Fruit fly (Drosophila melanogaster) Kc167 (cell line): ENCODE data around the gene CG4631.

Source experiments
- Myc ChIP-seq: fragments of >200 bp; optimal IDR thresholded peaks from 2 replicates; lab custom pipeline; 2017; ENCODE audit warnings: missing external identifiers
- Sin3A ChIP-seq: fragments of >200 bp; optimal IDR thresholded peaks from 2 replicates; lab custom pipeline; 2018; ENCODE audit warnings: missing external identifiers
- h ChIP-seq: fragments of >200 bp; optimal IDR thresholded peaks from 3 replicates; lab custom pipeline; 2018; ENCODE audit warnings: missing external identifiers
- insv ChIP-seq: fragments of >200 bp; optimal IDR thresholded peaks from 3 replicates; lab custom pipeline; 2018; ENCODE audit warnings: missing external identifiers
- psq ChIP-seq: fragments of >200 bp; optimal IDR thresholded peaks from 2 replicates; lab custom pipeline; 2017; ENCODE audit warnings: missing external identifiers
- ttk ChIP-seq: sonication (Bioruptor generic); optimal IDR thresholded peaks from 2 replicates; lab custom pipeline; 2017; ENCODE audit warnings: missing external identifiers

CG4631 gene

dm6 chr2L:16597798-16598737 lies 9.1 kb upstream of the CG4631 start:
- TF ChIP-seq insv (lab: Kevin White, UChicago) (no peak), psq (no peak), ttk (lab: Kevin White, UChicago) (no peak), h (lab: Kevin White, UChicago) (no peak), Sin3A (lab: Kevin White, UChicago) (no peak), Myc (lab: Kevin White, UChicago) (no peak)

- no peak for TF ChIP-seq psq
- no peak for TF ChIP-seq ttk (lab: Kevin White, UChicago)
- no peak for TF ChIP-seq insv (lab: Kevin White, UChicago)
- TF ChIP-seq Sin3A (lab: Kevin White, UChicago) = no peak
- no peak for TF ChIP-seq Myc (lab: Kevin White, UChicago)
- no peak for TF ChIP-seq h (lab: Kevin White, UChicago)
These were observed 8.4 kb upstream of the CG4631 start for dm6 chr2L:16598738-16599124.

- TF ChIP-seq Myc (lab: Kevin White, UChicago) (no peak), psq (no peak), ttk (lab: Kevin White, UChicago) (no peak), Sin3A (lab: Kevin White, UChicago) (no peak), h (lab: Kevin White, UChicago) (no peak), insv (lab: Kevin White, UChicago) (no peak)
These were observed 5.6 kb upstream of the CG4631 start for dm6 chr2L:16601515-16602026.

- TF ChIP-seq h (lab: Kevin White, UChicago) = no peak
- no peak for TF ChIP-seq psq
- TF ChIP-seq ttk (lab: Kevin White, UChicago) = no peak
- no peak for TF ChIP-seq Myc (lab: Kevin White, UChicago)
- TF ChIP-seq insv (lab: Kevin White, UChicago) = no peak
- TF ChIP-seq Sin3A (lab: Kevin White, UChicago) = no peak
These were observed 4.9 kb upstream of the CG4631 start for dm6 chr2L:16602305-16602704.

- no peak for TF ChIP-seq ttk (lab: Kevin White, UChicago)
- no peak for TF ChIP-seq h (lab: Kevin White, UChicago)
- no peak for TF ChIP-seq Myc (lab: Kevin White, UChicago)
- TF ChIP-seq Sin3A (lab: Kevin White, UChicago) = no peak
- TF ChIP-seq psq = no peak
- TF ChIP-seq insv (lab: Kevin White, UChicago) = no peak
These were observed 1.9 kb upstream of the CG4631 start, which contains the start of gene CG31815 for dm6 chr2L:16605032-16605872. CG31815 (plus strand) TSS chr2L:16605822.

- TF ChIP-seq h (lab: Kevin White, UChicago) = no peak
- no peak for TF ChIP-seq Myc (lab: Kevin White, UChicago)
- TF ChIP-seq ttk (lab: Kevin White, UChicago) = no peak
- TF ChIP-seq insv (lab: Kevin White, UChicago) = no peak
- TF ChIP-seq psq = no peak
- no peak for TF ChIP-seq Sin3A (lab: Kevin White, UChicago)
These were observed 9.1 kb downstream of the CG4631 start for dm6 chr2L:16616282-16616681.

dm6 chr2L:16618929-16619328 lies 11.8 kb downstream of the CG4631 start:
- TF ChIP-seq Sin3A (lab: Kevin White, UChicago) = no peak
- TF ChIP-seq h (lab: Kevin White, UChicago) = no peak
- no peak for TF ChIP-seq insv (lab: Kevin White, UChicago)
- no peak for TF ChIP-seq Myc (lab: Kevin White, UChicago)
- TF ChIP-seq psq = no peak
- TF ChIP-seq ttk (lab: Kevin White, UChicago) = no peak

- no peak for TF ChIP-seq ttk (lab: Kevin White, UChicago)
- no peak for TF ChIP-seq Sin3A (lab: Kevin White, UChicago)
- TF ChIP-seq psq = no peak
- TF ChIP-seq Myc (lab: Kevin White, UChicago) = no peak
- TF ChIP-seq h (lab: Kevin White, UChicago) = no peak
- no peak for TF ChIP-seq insv (lab: Kevin White, UChicago)
These were observed 13.3 kb downstream of the CG4631 start for dm6 chr2L:16620384-16620908.

dm6 chr2L:16621460-16621859 lies 14.3 kb downstream of the CG4631 start:
- no peak for TF ChIP-seq ttk (lab: Kevin White, UChicago)
- TF ChIP-seq Myc (lab: Kevin White, UChicago) = no peak
- TF ChIP-seq Sin3A (lab: Kevin White, UChicago) = no peak
- no peak for TF ChIP-seq psq
- no peak for TF ChIP-seq insv (lab: Kevin White, UChicago)
- TF ChIP-seq h (lab: Kevin White, UChicago) = no peak

dm6 chr2L:16622162-16622561 lies 15.0 kb downstream of the CG4631 start:
- TF ChIP-seq Myc (lab: Kevin White, UChicago) (no peak), h (lab: Kevin White, UChicago) (no peak), Sin3A (lab: Kevin White, UChicago) (no peak), psq (no peak), ttk (lab: Kevin White, UChicago) (no peak), insv (lab: Kevin White, UChicago) (no peak)

dm6 chr2L:16627948-16628347 lies 20.8 kb downstream of the CG4631 start:
- TF ChIP-seq insv (lab: Kevin White, UChicago) (no peak), h (lab: Kevin White, UChicago) (no peak), psq (no peak), ttk (lab: Kevin White, UChicago) (no peak), Sin3A (lab: Kevin White, UChicago) (no peak), Myc (lab: Kevin White, UChicago) (no peak)
